Fruit fly (Drosophila melanogaster): ENCODE data around the gene CG45065.

DNA sequence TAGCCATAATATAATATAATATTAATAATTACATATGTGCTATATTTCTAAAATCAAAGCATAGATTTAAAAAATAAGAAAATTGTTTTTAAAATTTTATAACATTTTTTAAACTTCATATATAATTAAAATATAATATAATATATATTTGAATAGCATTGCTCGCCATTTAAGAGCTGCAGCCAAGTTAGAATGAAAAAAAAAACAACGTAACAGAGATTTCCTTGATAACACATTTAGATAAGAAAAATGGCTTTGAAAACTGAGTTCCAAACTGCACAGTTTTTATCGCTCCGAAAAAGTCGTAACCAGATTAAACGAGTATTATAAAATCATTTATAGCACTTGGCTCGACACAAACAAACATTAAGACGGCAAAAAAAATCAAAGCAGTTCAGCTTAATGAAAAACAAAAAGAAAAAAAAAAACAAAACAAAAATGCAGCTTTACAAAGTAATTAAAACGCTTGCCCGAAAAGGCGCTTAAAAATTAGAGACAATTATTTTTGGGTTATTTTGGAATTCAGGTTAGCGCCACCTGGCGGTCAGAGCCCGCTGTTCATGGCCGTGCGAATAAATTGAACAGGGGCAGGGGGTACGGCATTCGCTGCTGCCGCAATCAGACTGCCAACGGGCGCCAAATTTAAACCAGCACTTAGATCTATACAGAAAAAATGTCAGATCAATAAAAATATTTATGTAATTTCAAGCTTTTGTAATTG lies 27.4 kb upstream of the CG45065 start, which contains the start of gene fiz:
- TF ChIP-seq psq (optimal IDR thresholded peaks at IDR 0.05) (no peak), usp (GFP tag; optimal IDR thresholded peaks at IDR 0.05) (no peak)

Measured in whole organism.